Worm (Caenorhabditis elegans) whole organism, L2 larva: ENCODE data around the gene rmd-3.

Experiments used
- C34F6.9 ChIP-seq: fragments of 150-350 bp; optimal IDR thresholded peaks from 2 replicates; lab custom pipeline; 2014; ENCODE audit warnings: missing biosample characterization, missing genetic modification characterization
- F13H6.1 ChIP-seq: sonication (generic microtip); optimal IDR thresholded peaks from 2 replicates; lab custom pipeline; 2016; ENCODE audit warnings: missing genetic modification characterization, missing compliant biosample characterization
- R02D3.7 ChIP-seq: fragments of 150-350 bp; optimal IDR thresholded peaks from 2 replicates; lab custom pipeline; 2014; ENCODE audit warnings: missing biosample characterization, missing genetic modification characterization
- Y55F3AM.14 ChIP-seq: fragments of 200-800 bp; sonication (Bioruptor generic); optimal IDR thresholded peaks from 2 replicates; lab custom pipeline; 2018; ENCODE audit warnings: mild to moderate bottlenecking, missing genetic modification characterization, missing compliant biosample characterization
- ZK546.5 ChIP-seq: sonication (generic microtip); optimal IDR thresholded peaks from 2 replicates; lab custom pipeline; 2017; ENCODE audit warnings: missing biosample characterization, missing genetic modification characterization
- alr-1 ChIP-seq: fragments of 150-350 bp; optimal IDR thresholded peaks from 2 replicates; lab custom pipeline; 2014; ENCODE audit warnings: missing biosample characterization, missing genetic modification characterization
- ama-1 ChIP-seq: fragments of 150-350 bp; optimal IDR thresholded peaks from 2 replicates; lab custom pipeline; 2018; ENCODE audit warnings: inconsistent platforms
- blmp-1 ChIP-seq: sonication (generic microtip); optimal IDR thresholded peaks from 2 replicates; lab custom pipeline; 2017; ENCODE audit warnings: missing genetic modification characterization, mild to moderate bottlenecking, missing compliant biosample characterization, antibody characterized with exemption, moderate library complexity; ENCODE audit not compliant: insufficient read depth
- ceh-82 ChIP-seq: fragments of 150-350 bp; optimal IDR thresholded peaks from 2 replicates; lab custom pipeline; 2014; ENCODE audit warnings: missing biosample characterization, missing genetic modification characterization
- elt-3 ChIP-seq: sonication (generic microtip); optimal IDR thresholded peaks from 2 replicates; lab custom pipeline; 2017; ENCODE audit warnings: missing biosample characterization, missing genetic modification characterization
- lin-11 ChIP-seq: fragments of 150-350 bp; sonication (generic microtip); optimal IDR thresholded peaks from 2 replicates; lab custom pipeline; 2014; ENCODE audit warnings: missing biosample characterization, missing genetic modification characterization, inconsistent platforms, mixed read lengths
- mbf-1 ChIP-seq: sonication (generic microtip); optimal IDR thresholded peaks from 2 replicates; lab custom pipeline; 2017; ENCODE audit warnings: missing biosample characterization, missing genetic modification characterization
- mdl-1 ChIP-seq, 2 experiments: fragments of 150-350 bp in 1 of 2; sonication (generic microtip) in 1 of 2; optimal IDR thresholded peaks; 2 replicates each; lab custom pipeline; 2017; ENCODE audit warnings: missing biosample characterization in 2 of 2, missing genetic modification characterization in 2 of 2
- nhr-10 ChIP-seq: sonication (generic microtip); optimal IDR thresholded peaks from 2 replicates; lab custom pipeline; 2017; ENCODE audit warnings: missing biosample characterization, missing genetic modification characterization
- nhr-11 ChIP-seq: fragments of 150-350 bp; optimal IDR thresholded peaks from 2 replicates; lab custom pipeline; 2014; ENCODE audit warnings: missing biosample characterization, missing genetic modification characterization
- nhr-129 ChIP-seq: fragments of 150-350 bp; optimal IDR thresholded peaks from 2 replicates; lab custom pipeline; 2014; ENCODE audit warnings: missing biosample characterization, missing genetic modification characterization
- nhr-21 ChIP-seq: fragments of 150-350 bp; optimal IDR thresholded peaks from 2 replicates; lab custom pipeline; 2014; ENCODE audit warnings: missing biosample characterization, missing genetic modification characterization
- nhr-237 ChIP-seq: fragments of 150-350 bp; optimal IDR thresholded peaks from 2 replicates; lab custom pipeline; 2014; ENCODE audit warnings: missing biosample characterization, missing genetic modification characterization
- nhr-6 ChIP-seq: fragments of 150-350 bp; optimal IDR thresholded peaks from 2 replicates; lab custom pipeline; 2014; ENCODE audit warnings: missing biosample characterization, missing genetic modification characterization
- peb-1 ChIP-seq: fragments of 150-350 bp; optimal IDR thresholded peaks from 2 replicates; lab custom pipeline; 2014; ENCODE audit warnings: missing biosample characterization, missing genetic modification characterization
- sem-4 ChIP-seq: fragments of 150-350 bp; optimal IDR thresholded peaks from 2 replicates; lab custom pipeline; 2014; ENCODE audit warnings: missing biosample characterization, missing genetic modification reagents, missing genetic modification characterization
- skn-1 ChIP-seq: sonication (generic microtip); optimal IDR thresholded peaks from 2 replicates; lab custom pipeline; 2017; ENCODE audit warnings: missing biosample characterization, missing genetic modification characterization
- sma-3 ChIP-seq: sonication (generic microtip); optimal IDR thresholded peaks from 2 replicates; lab custom pipeline; 2016; ENCODE audit warnings: missing genetic modification reagents, missing genetic modification characterization, missing compliant biosample characterization
- sma-9 ChIP-seq, 2 experiments: fragments of 150-350 bp in 1 of 2; sonication (generic microtip) in 1 of 2; optimal IDR thresholded peaks; 2 replicates each; lab custom pipeline; 2014 to 2016; ENCODE audit warnings: missing genetic modification characterization in 2 of 2, mild to moderate bottlenecking in 1 of 2, missing biosample characterization in 1 of 2, missing compliant biosample characterization in 1 of 2, missing genetic modification reagents in 1 of 2, moderate library complexity in 1 of 2
- snpc-4 ChIP-seq: fragments of 150-350 bp; optimal IDR thresholded peaks from 2 replicates; lab custom pipeline; 2014; ENCODE audit warnings: missing biosample characterization, missing genetic modification characterization
- unc-39 ChIP-seq: fragments of 150-350 bp; optimal IDR thresholded peaks from 2 replicates; lab custom pipeline; 2014; ENCODE audit warnings: missing biosample characterization, missing genetic modification characterization
- unc-55 ChIP-seq: fragments of 150-350 bp; sonication (generic microtip); optimal IDR thresholded peaks from 3 replicates; lab custom pipeline; 2014; ENCODE audit warnings: missing biosample characterization, missing genetic modification reagents, missing genetic modification characterization
- zag-1 ChIP-seq: fragments of 150-350 bp; optimal IDR thresholded peaks from 2 replicates; lab custom pipeline; 2014; ENCODE audit warnings: missing biosample characterization, missing genetic modification characterization

Gene rmd-3

ce11 chrII:11344554-11344953, 5.1 kb upstream of the rmd-3 start:
- TF ChIP-seq nhr-11 (tag; lab: Kevin White, UChicago) (no peak), lin-11 (tag; lab: Kevin White, UChicago) (no peak), R02D3.7 (no peak), C34F6.9 (tag; lab: Kevin White, UChicago) (no peak)

- TF ChIP-seq C34F6.9 (tag; lab: Kevin White, UChicago), result no peak
- no peak for TF ChIP-seq nhr-129 (tag; lab: Kevin White, UChicago)
- no peak for TF ChIP-seq lin-11 (tag; lab: Kevin White, UChicago)
- no peak for TF ChIP-seq Y55F3AM.14
- no peak for TF ChIP-seq ceh-82 (tag; lab: Kevin White, UChicago)
- no peak for TF ChIP-seq zag-1 (tag; lab: Kevin White, UChicago)
- no peak for TF ChIP-seq skn-1
- TF ChIP-seq nhr-10 (tag; lab: Kevin White, UChicago), result no peak
- no peak for TF ChIP-seq nhr-6 (tag; lab: Kevin White, UChicago)
- TF ChIP-seq unc-39 (tag; lab: Kevin White, UChicago), result no peak
- no peak for TF ChIP-seq ZK546.5 (tag; lab: Kevin White, UChicago)
- TF ChIP-seq sma-9 (GFP tag; optimal IDR thresholded peaks at IDR 0.05; lab: Kevin White, UChicago), result no peak
- TF ChIP-seq sma-9 (tag; optimal IDR thresholded peaks at IDR 0.05; lab: Kevin White, UChicago), result no peak
- no peak for TF ChIP-seq elt-3 (tag; lab: Kevin White, UChicago)
- TF ChIP-seq peb-1 (tag; lab: Kevin White, UChicago), result no peak
- no peak for TF ChIP-seq sma-3 (GFP tag; lab: Kevin White, UChicago)
- TF ChIP-seq mbf-1 (tag; lab: Kevin White, UChicago), result no peak
- no peak for TF ChIP-seq alr-1
- TF ChIP-seq, all 48 proteins: peak for 0
These were observed 4.0 kb upstream of the rmd-3 start, which contains the start of gene lgc-20 for ce11 chrII:11343300-11343869. Gene lgc-20, minus strand, starts transcription at chrII:11343610.

ce11 chrII:11337497-11338040, 1.8 kb downstream of the rmd-3 start, which contains the start of gene sqt-1:
Gene sqt-1, minus strand, starts transcription at chrII:11337837.
- TF ChIP-seq blmp-1 (tag; lab: Kevin White, UChicago) (no peak), unc-55 (GFP tag; lab: Kevin White, UChicago) (peak; percentile 64), sem-4 (tag; lab: Kevin White, UChicago) (peak; percentile 37), ama-1 (lab: Kevin White, UChicago) (peak; percentile 69), nhr-21 (peak; percentile 36), lin-11 (tag; lab: Kevin White, UChicago) (no peak)

ce11 chrII:11336640-11337241, 2.7 kb downstream of the rmd-3 start:
- no peak for TF ChIP-seq ZK546.5 (tag; lab: Kevin White, UChicago)
- no peak for TF ChIP-seq C34F6.9 (tag; lab: Kevin White, UChicago)
- TF ChIP-seq F13H6.1, result no peak

ce11 chrII:11336163-11336562, 3.2 kb downstream of the rmd-3 start:
- TF ChIP-seq nhr-21, result peak; percentile 44
- no peak for TF ChIP-seq mdl-1 (tag; optimal IDR thresholded peaks at IDR 0.05; lab: Kevin White, UChicago)
- TF ChIP-seq ama-1 (lab: Kevin White, UChicago), result peak; percentile 28
- no peak for TF ChIP-seq nhr-237

ce11 chrII:11335670-11336069, 3.7 kb downstream of the rmd-3 start:
- TF ChIP-seq unc-55 (GFP tag; lab: Kevin White, UChicago), result peak; percentile 68
- TF ChIP-seq C34F6.9 (tag; lab: Kevin White, UChicago), result peak; percentile 38
- TF ChIP-seq snpc-4, result no peak
- TF ChIP-seq zag-1 (tag; lab: Kevin White, UChicago), result peak; percentile 63
